Worm (Caenorhabditis elegans): ENCODE results near the gene F01F1.2.

The F01F1.2 gene

ce11 chrIII:5922236-5922635 lies 43.9 kb downstream of the F01F1.2 start:
- TF ChIP-seq unc-62 (GFP tag; optimal IDR thresholded peaks at IDR 0.05 in 1 of 2) (peak in 1 of 2 experiments; percentile 72), unc-62 (tag; optimal IDR thresholded peaks at IDR 0.05) (peak; percentile 42), mxl-3 (GFP tag; optimal IDR thresholded peaks at IDR 0.05) (peak; percentile 50), nhr-28 (tag; optimal IDR thresholded peaks at IDR 0.05) (peak; percentile 80), hlh-30 (tag; optimal IDR thresholded peaks at IDR 0.05; ENCODE audit: insufficient read depth) (peak; percentile 43), hlh-11 (tag; optimal IDR thresholded peaks at IDR 0.05) (peak; percentile 48), nhr-48 (tag; optimal IDR thresholded peaks at IDR 0.05) (peak; percentile 15), mdl-1 (tag; optimal IDR thresholded peaks at IDR 0.05) (peak in 1 of 2 experiments; percentile 59), duxl-1 (tag; optimal IDR thresholded peaks at IDR 0.05; ENCODE audit: poor library complexity) (no peak), php-3 (GFP tag; IDR thresholded peaks at IDR 0.05) (0 out of 2 replicates have a peak, but pooled peaks have one; percentile 24), D1046.2 (GFP tag; IDR thresholded peaks at IDR 0.05) (no peak), lsy-2 (tag; optimal IDR thresholded peaks at IDR 0.05) (peak in 1 of 2 experiments; percentile 6)

- TF ChIP-seq duxl-1 (tag; optimal IDR thresholded peaks at IDR 0.05; ENCODE audit: poor library complexity) (peak; percentile 15), pha-4 (GFP tag; IDR thresholded peaks at IDR 0.05) (no peak), pha-4 (tag; optimal IDR thresholded peaks at IDR 0.05) (peak; percentile 51), dpl-1 (GFP tag; optimal IDR thresholded peaks at IDR 0.05) (peak; percentile 65), hlh-11 (tag; optimal IDR thresholded peaks at IDR 0.05) (no peak), ama-1 (optimal IDR thresholded peaks at IDR 0.05) (no peak), nhr-6 (tag; optimal IDR thresholded peaks at IDR 0.05) (peak; percentile 12), rbr-2 (tag; optimal IDR thresholded peaks at IDR 0.05) (peak; percentile 38), lsy-2 (tag; optimal IDR thresholded peaks at IDR 0.05) (peak in 1 of 2 experiments; percentile 84), Y105C5A.15 (GFP tag; IDR thresholded peaks at IDR 0.05) (no peak), T20F7.1 (GFP tag; optimal IDR thresholded peaks at IDR 0.05) (peak; percentile 23), Y5F2A.4 (GFP tag; optimal IDR thresholded peaks at IDR 0.05) (no peak), lin-38 (GFP tag; IDR thresholded peaks at IDR 0.05) (peak; percentile 88), lir-3 (tag; optimal IDR thresholded peaks at IDR 0.05) (no peak), hif-1 (tag; optimal IDR thresholded peaks at IDR 0.05) (peak in 1 of 2 experiments; percentile 28), mep-1 (tag; optimal IDR thresholded peaks at IDR 0.05) (peak; percentile 38), hmg-1.1 (GFP tag; IDR thresholded peaks at IDR 0.05) (0 out of 2 replicates have a peak, but pooled peaks have one; percentile 6), daf-16 (GFP tag; optimal IDR thresholded peaks at IDR 0.05) (no peak), daf-16 (tag; optimal IDR thresholded peaks at IDR 0.05) (peak; percentile 31), aha-1 (tag) (peak; percentile 9), dve-1 (tag; optimal IDR thresholded peaks at IDR 0.05; ENCODE audit: insufficient read depth) (peak; percentile 37)
Observed at ce11 chrIII:5925724-5926123, 47.4 kb downstream of the F01F1.2 start, which contains the start of the genes dnc-2 and bcl-7. TSS of gene dnc-2 (minus strand) at chrIII:5925756. TSS of gene bcl-7 (plus strand) at chrIII:5926086.
